Worm (Caenorhabditis elegans) whole organism, late embryonic: ENCODE data around the gene pdk-1.
A peak's percentile ranks its signal among the peaks of the same experiment; 100 is the strongest.

Experiments used
- F13H6.1 ChIP-seq: sonication (generic microtip); optimal IDR thresholded peaks from 2 replicates; lab custom pipeline; 2016; ENCODE audit warnings: missing genetic modification characterization, missing compliant biosample characterization
- K02D7.2 ChIP-seq: sonication (generic microtip); optimal IDR thresholded peaks from 2 replicates; lab custom pipeline; 2017; ENCODE audit warnings: mild to moderate bottlenecking, missing genetic modification characterization, missing compliant biosample characterization
- K09A11.1 ChIP-seq: sonication (generic microtip); optimal IDR thresholded peaks from 2 replicates; lab custom pipeline; 2017; ENCODE audit warnings: antibody characterized with exemption, mild to moderate bottlenecking, missing genetic modification characterization, missing compliant biosample characterization; ENCODE audit not compliant: insufficient read depth
- T23F11.4 ChIP-seq: fragments of 200-800 bp; sonication (Bioruptor generic); optimal IDR thresholded peaks from 2 replicates; lab custom pipeline; 2018; ENCODE audit warnings: mild to moderate bottlenecking, missing genetic modification characterization, missing compliant biosample characterization
- Y22D7AL.16 ChIP-seq: sonication (generic microtip); optimal IDR thresholded peaks from 2 replicates; lab custom pipeline; 2016; ENCODE audit warnings: missing genetic modification characterization, missing compliant biosample characterization
- ahr-1 ChIP-seq: sonication (generic microtip); optimal IDR thresholded peaks from 2 replicates; lab custom pipeline; 2016; ENCODE audit warnings: missing genetic modification characterization, missing compliant biosample characterization
- ceh-18 ChIP-seq: sonication (generic microtip); optimal IDR thresholded peaks from 2 replicates; lab custom pipeline; 2016; ENCODE audit warnings: missing genetic modification characterization, missing compliant biosample characterization
- ceh-22 ChIP-seq: sonication (generic microtip); optimal IDR thresholded peaks from 2 replicates; lab custom pipeline; 2017; ENCODE audit warnings: missing biosample characterization, missing genetic modification characterization
- ceh-30 ChIP-seq: fragments of 150-350 bp; optimal IDR thresholded peaks from 2 replicates; lab custom pipeline; 2014; ENCODE audit warnings: missing biosample characterization, missing genetic modification characterization
- ceh-31 ChIP-seq: sonication (generic microtip); optimal IDR thresholded peaks from 2 replicates; lab custom pipeline; 2016; ENCODE audit warnings: missing genetic modification characterization, missing compliant biosample characterization
- ceh-48 ChIP-seq: sonication (generic microtip); optimal IDR thresholded peaks from 2 replicates; lab custom pipeline; 2016; ENCODE audit warnings: missing genetic modification characterization, inconsistent platforms, missing compliant biosample characterization
- ceh-9 ChIP-seq: sonication (generic microtip); optimal IDR thresholded peaks from 2 replicates; lab custom pipeline; 2016; ENCODE audit warnings: mild to moderate bottlenecking, missing genetic modification characterization, inconsistent platforms, missing compliant biosample characterization
- che-1 ChIP-seq: sonication (generic microtip); optimal IDR thresholded peaks from 2 replicates; lab custom pipeline; 2016; ENCODE audit warnings: mild to moderate bottlenecking, missing genetic modification characterization, missing compliant biosample characterization
- elt-4 ChIP-seq: sonication (generic microtip); optimal IDR thresholded peaks from 2 replicates; lab custom pipeline; 2016; ENCODE audit warnings: missing genetic modification characterization, missing compliant biosample characterization
- fax-1 ChIP-seq: sonication (generic microtip); optimal IDR thresholded peaks from 2 replicates; lab custom pipeline; 2016; ENCODE audit warnings: missing genotype, missing genetic modification characterization, missing compliant biosample characterization
- hlh-30 ChIP-seq: sonication (generic microtip); optimal IDR thresholded peaks from 2 replicates; lab custom pipeline; 2017; ENCODE audit warnings: antibody characterized with exemption, missing genetic modification characterization, missing compliant biosample characterization; ENCODE audit not compliant: insufficient read depth
- hlh-6 ChIP-seq: sonication (generic microtip); optimal IDR thresholded peaks from 2 replicates; lab custom pipeline; 2016; ENCODE audit warnings: missing genotype, missing genetic modification characterization, missing compliant biosample characterization
- hlh-8 ChIP-seq: sonication (generic microtip); optimal IDR thresholded peaks from 2 replicates; lab custom pipeline; 2016; ENCODE audit warnings: missing genotype, missing genetic modification characterization, missing compliant biosample characterization
- lim-6 ChIP-seq: sonication (generic microtip); optimal IDR thresholded peaks from 2 replicates; lab custom pipeline; 2016; ENCODE audit warnings: missing genetic modification characterization, missing compliant biosample characterization
- madf-2 ChIP-seq: sonication (generic microtip); optimal IDR thresholded peaks from 2 replicates; lab custom pipeline; 2017; ENCODE audit warnings: missing genetic modification characterization, missing compliant biosample characterization
- nfya-1 ChIP-seq: sonication (generic microtip); optimal IDR thresholded peaks from 2 replicates; lab custom pipeline; 2017; ENCODE audit warnings: missing genetic modification characterization, mild to moderate bottlenecking, missing compliant biosample characterization, antibody characterized with exemption, moderate library complexity
- odd-2 ChIP-seq: sonication (generic microtip); optimal IDR thresholded peaks from 2 replicates; lab custom pipeline; 2017; ENCODE audit warnings: antibody characterized with exemption, mild to moderate bottlenecking, missing genetic modification characterization, missing compliant biosample characterization
- pax-1 ChIP-seq: fragments of 150-350 bp; optimal IDR thresholded peaks from 2 replicates; lab custom pipeline; 2014; ENCODE audit warnings: missing biosample characterization, missing genetic modification characterization
- pqm-1 ChIP-seq: sonication (generic microtip); optimal IDR thresholded peaks from 2 replicates; lab custom pipeline; 2016; ENCODE audit warnings: missing genetic modification characterization, missing compliant biosample characterization
- ref-2 ChIP-seq: sonication (generic microtip); optimal IDR thresholded peaks from 2 replicates; lab custom pipeline; 2016; ENCODE audit warnings: missing genetic modification characterization, missing compliant biosample characterization
- rnt-1 ChIP-seq: sonication (generic microtip); optimal IDR thresholded peaks from 2 replicates; lab custom pipeline; 2016; ENCODE audit warnings: missing genetic modification characterization, missing compliant biosample characterization
- sdc-2 ChIP-seq: sonication (generic microtip); optimal IDR thresholded peaks from 2 replicates; lab custom pipeline; 2016; ENCODE audit warnings: missing genotype, missing genetic modification characterization, missing compliant biosample characterization
- sox-2 ChIP-seq: fragments of 200-800 bp; sonication (Bioruptor generic); IDR thresholded peaks from 2 replicates; pipeline ENCODE4 v1.3.6; 2022; ENCODE audit warnings: missing genetic modification reagents, missing genetic modification characterization, missing compliant biosample characterization
- tbx-2 ChIP-seq: sonication (generic microtip); optimal IDR thresholded peaks from 2 replicates; lab custom pipeline; 2016; ENCODE audit warnings: missing genetic modification characterization, missing compliant biosample characterization
- tbx-7 ChIP-seq: sonication (generic microtip); optimal IDR thresholded peaks from 2 replicates; lab custom pipeline; 2016; ENCODE audit warnings: missing genotype, missing genetic modification characterization, missing compliant biosample characterization
- ttx-3 ChIP-seq: sonication (generic microtip); optimal IDR thresholded peaks from 2 replicates; lab custom pipeline; 2016; ENCODE audit warnings: missing genetic modification reagents, missing genetic modification characterization, missing compliant biosample characterization
- unc-3 ChIP-seq, 2 experiments: fragments of 200-800 bp in 1 of 2; sonication (Bioruptor generic) in 1 of 2; sonication (generic microtip) in 1 of 2; conservative IDR thresholded peaks in 1 of 2; optimal IDR thresholded peaks in 1 of 2; 2 replicates each; pipeline versions ENCODE4 v1.3.6 to Lab custom; 2016 to 2022; ENCODE audit warnings: missing compliant biosample characterization in 2 of 2, missing genetic modification characterization in 2 of 2, missing genetic modification reagents in 1 of 2
- unc-42 ChIP-seq: sonication (generic microtip); optimal IDR thresholded peaks from 2 replicates; lab custom pipeline; 2016; ENCODE audit warnings: missing genotype, missing genetic modification characterization, missing compliant biosample characterization
- unc-86 ChIP-seq: sonication (generic microtip); optimal IDR thresholded peaks from 2 replicates; lab custom pipeline; 2016; ENCODE audit warnings: missing genetic modification characterization, missing compliant biosample characterization
- zip-5 ChIP-seq: sonication (generic microtip); optimal IDR thresholded peaks from 2 replicates; lab custom pipeline; 2016; ENCODE audit warnings: missing genetic modification characterization, missing compliant biosample characterization

pdk-1 gene

DNA sequence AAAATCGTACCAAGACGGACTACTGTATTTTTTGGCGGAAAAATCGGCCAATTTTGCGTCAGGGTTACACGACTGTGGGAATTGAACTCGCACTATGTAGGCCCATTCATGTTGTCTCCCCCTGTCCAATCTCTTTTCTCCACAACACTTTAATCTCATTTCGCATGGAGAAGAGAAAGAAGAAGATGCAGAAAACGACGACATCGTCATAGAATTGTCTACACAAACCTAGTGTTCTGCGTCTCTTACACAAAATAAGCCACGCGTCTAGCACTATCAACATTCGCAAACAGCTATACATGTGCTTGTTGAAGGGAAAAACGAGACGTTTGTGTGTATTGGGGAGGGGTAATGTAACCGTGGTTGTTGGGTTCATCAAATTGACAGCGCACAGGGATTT, 1.9 kb downstream of the pdk-1 start:
- TF ChIP-seq madf-2 (tag; lab: Kevin White, UChicago) (peak; percentile 4), unc-42 (peak; percentile 97), sdc-2 (tag; lab: Kevin White, UChicago) (peak; percentile 98), nfya-1 (tag; lab: Kevin White, UChicago) (peak; percentile 58), ref-2 (peak; percentile 44), ceh-18 (tag; lab: Kevin White, UChicago) (peak; percentile 36), tbx-2 (tag; lab: Kevin White, UChicago) (peak; percentile 28), K09A11.1 (peak; percentile 18), K02D7.2 (no peak), Y22D7AL.16 (tag; lab: Kevin White, UChicago) (no peak), rnt-1 (tag; lab: Kevin White, UChicago) (peak; percentile 6), sox-2 (GFP tag; lab: Robert Waterston, UW) (no peak), ceh-31 (tag; lab: Kevin White, UChicago) (peak; percentile 69)

DNA sequence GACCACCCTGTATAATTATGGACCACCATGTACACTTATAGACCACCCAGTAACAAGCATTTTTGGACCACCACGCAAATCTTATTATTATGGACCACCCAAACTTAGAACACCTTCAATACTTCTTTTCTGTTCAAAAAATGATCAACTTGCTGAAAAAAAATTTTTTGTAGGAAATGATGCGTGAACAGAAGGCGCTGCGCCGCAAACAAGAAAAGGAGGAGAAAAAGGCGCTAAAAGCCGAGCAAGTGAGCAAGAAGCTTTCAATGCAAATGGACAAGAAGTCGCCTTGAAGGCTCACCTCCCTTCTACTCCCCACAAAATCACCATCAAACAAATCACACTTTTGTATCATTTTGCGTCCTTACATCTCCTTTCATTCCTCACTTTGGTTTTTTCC, 6.1 kb downstream of the pdk-1 start:
- TF ChIP-seq odd-2 (tag; lab: Kevin White, UChicago), result no peak
- TF ChIP-seq nfya-1 (tag; lab: Kevin White, UChicago), result no peak
- no peak for TF ChIP-seq ahr-1 (tag; lab: Kevin White, UChicago)
- no peak for TF ChIP-seq ceh-31 (tag; lab: Kevin White, UChicago)
- no peak for TF ChIP-seq lim-6 (tag; lab: Kevin White, UChicago)
- TF ChIP-seq unc-3 (GFP tag; conservative IDR thresholded peaks at IDR 0.05; lab: Robert Waterston, UW), result no peak
- no peak for TF ChIP-seq unc-3 (tag; optimal IDR thresholded peaks at IDR 0.05; lab: Kevin White, UChicago)
- no peak for TF ChIP-seq che-1 (tag; lab: Kevin White, UChicago)
- TF ChIP-seq Y22D7AL.16 (tag; lab: Kevin White, UChicago), result no peak
- TF ChIP-seq hlh-8 (tag; lab: Kevin White, UChicago), result no peak
- no peak for TF ChIP-seq elt-4
- TF ChIP-seq, all 69 proteins: peak for 0

DNA sequence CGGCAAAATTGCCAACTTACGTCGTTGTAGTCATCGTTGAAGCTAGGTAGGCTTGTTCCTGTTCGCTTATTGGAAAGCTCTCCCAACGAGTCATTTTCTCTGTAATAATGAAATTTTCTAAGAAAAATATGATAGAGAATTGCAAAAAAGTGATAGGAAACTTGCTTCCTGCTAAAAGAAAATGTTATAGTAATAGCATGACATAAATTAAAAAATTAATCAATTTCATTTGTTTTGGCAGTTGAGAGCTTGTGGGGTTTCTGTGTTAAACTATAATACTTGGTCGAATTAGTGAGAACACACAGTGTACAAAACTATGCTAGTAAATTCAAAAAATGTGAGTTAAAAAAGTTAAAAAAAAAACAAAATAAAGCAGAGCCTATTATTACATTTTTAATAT, 8.7 kb downstream of the pdk-1 start, which contains the start of gene F21E9.2:
Gene F21E9.2, minus strand, starts transcription at position 101 of the 400 bp plus-strand sequence.
- TF ChIP-seq unc-42 (no peak), ceh-22 (tag; lab: Kevin White, UChicago) (no peak), che-1 (tag; lab: Kevin White, UChicago) (no peak), tbx-7 (tag; lab: Kevin White, UChicago) (no peak)

DNA sequence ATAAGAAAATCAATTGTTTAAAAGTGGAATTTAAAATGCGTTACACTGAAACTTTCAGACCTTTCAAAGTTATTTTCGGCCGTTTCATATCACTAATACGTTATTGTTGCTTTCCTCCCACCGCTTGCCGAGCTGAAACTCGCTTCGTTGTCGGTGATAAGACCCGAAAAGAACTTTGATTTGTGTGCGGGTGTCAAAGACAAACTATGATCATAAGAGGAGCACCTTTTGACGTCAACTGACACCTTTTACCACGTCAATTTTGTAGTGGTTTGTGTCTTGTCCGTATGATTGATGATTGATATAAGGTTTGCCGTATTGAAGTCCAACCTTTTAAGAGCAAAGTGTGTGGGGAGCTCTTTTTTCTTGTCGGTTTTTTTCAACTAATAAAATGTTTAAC, 15.9 kb downstream of the pdk-1 start, which contains the start of gene ttr-37:
Gene ttr-37, minus strand, starts transcription at position 167 of the 400 bp plus-strand sequence.
- TF ChIP-seq hlh-8 (tag; lab: Kevin White, UChicago), result no peak
- no peak for TF ChIP-seq ceh-30
- no peak for TF ChIP-seq ahr-1 (tag; lab: Kevin White, UChicago)
- TF ChIP-seq T23F11.4 (GFP tag; lab: Kevin White, UChicago), result no peak
- no peak for TF ChIP-seq sdc-2 (tag; lab: Kevin White, UChicago)
- no peak for TF ChIP-seq unc-86 (tag; lab: Kevin White, UChicago)
- no peak for TF ChIP-seq zip-5 (tag; lab: Kevin White, UChicago)
- TF ChIP-seq, all 69 proteins: peak for 0

DNA sequence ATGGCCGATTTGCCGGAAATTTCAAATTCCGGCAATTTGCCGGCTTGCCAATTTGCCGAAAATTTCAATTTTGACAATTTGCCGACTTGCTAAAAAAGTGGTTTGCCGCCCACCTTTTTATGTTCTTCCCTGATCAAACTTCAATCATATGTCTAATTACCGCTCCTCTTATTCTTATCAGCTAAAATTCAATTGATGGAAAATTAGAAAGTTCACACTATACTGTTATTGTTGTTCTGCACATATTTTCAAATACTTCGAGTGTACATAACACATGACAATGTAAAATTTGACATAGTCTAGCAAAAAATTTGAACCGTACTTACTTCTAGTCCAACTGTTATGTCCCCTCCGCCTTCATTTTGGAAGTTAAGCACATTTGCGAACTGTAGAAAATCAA, 16.7 kb downstream of the pdk-1 start:
- no peak for TF ChIP-seq odd-2 (tag; lab: Kevin White, UChicago)
- no peak for TF ChIP-seq tbx-2 (tag; lab: Kevin White, UChicago)
- no peak for TF ChIP-seq hlh-30
- TF ChIP-seq F13H6.1 (tag; lab: Kevin White, UChicago), result no peak
- TF ChIP-seq elt-4, result no peak
- no peak for TF ChIP-seq ahr-1 (tag; lab: Kevin White, UChicago)
- TF ChIP-seq hlh-6 (tag; lab: Kevin White, UChicago), result no peak
- TF ChIP-seq pqm-1 (tag; lab: Kevin White, UChicago), result no peak
- TF ChIP-seq K02D7.2, result no peak
- TF ChIP-seq K09A11.1, result no peak
- no peak for TF ChIP-seq ceh-18 (tag; lab: Kevin White, UChicago)
- no peak for TF ChIP-seq ceh-9 (tag; lab: Kevin White, UChicago)
- TF ChIP-seq ttx-3, result no peak
- TF ChIP-seq pax-1 (tag; lab: Kevin White, UChicago), result no peak
- no peak for TF ChIP-seq Y22D7AL.16 (tag; lab: Kevin White, UChicago)
- no peak for TF ChIP-seq fax-1
- no peak for TF ChIP-seq ceh-48 (tag; lab: Kevin White, UChicago)
